Worm (Caenorhabditis elegans): ENCODE measurements around the gene hpo-40.

Gene hpo-40

ce11 chrV:10245615-10246014 is 32.9 kb downstream of the hpo-40 start:
- TF ChIP-seq hmbx-1 (tag; optimal IDR thresholded peaks at IDR 0.05) (no peak), hnd-1 (tag; optimal IDR thresholded peaks at IDR 0.05) (no peak), tbx-37 (GFP tag; conservative IDR thresholded peaks at IDR 0.05) (no peak), hmg-4 (GFP tag; optimal IDR thresholded peaks at IDR 0.05) (no peak), B0310.2 (tag; optimal IDR thresholded peaks at IDR 0.05) (no peak), F13C5.2 (tag; optimal IDR thresholded peaks at IDR 0.05) (no peak), scrt-1 (GFP tag; IDR thresholded peaks at IDR 0.05) (no peak), ceh-13 (GFP tag; optimal IDR thresholded peaks at IDR 0.05) (no peak), ets-7 (tag; optimal IDR thresholded peaks at IDR 0.05) (no peak), pes-1 (GFP tag; IDR thresholded peaks at IDR 0.05) (no peak), flt-1 (GFP tag; IDR thresholded peaks at IDR 0.05) (no peak), ceh-36 (tag; optimal IDR thresholded peaks at IDR 0.05) (no peak)

- no peak for TF ChIP-seq sea-1 (GFP tag; conservative IDR thresholded peaks at IDR 0.05)
- TF ChIP-seq tra-4 (tag; optimal IDR thresholded peaks at IDR 0.05): no peak
- no peak for TF ChIP-seq B0310.2 (tag; optimal IDR thresholded peaks at IDR 0.05)
Observed at ce11 chrV:10246443-10246885, 33.7 kb downstream of the hpo-40 start.

ce11 chrV:10246967-10247366 is 34.2 kb downstream of the hpo-40 start:
- TF ChIP-seq ceh-13 (GFP tag; optimal IDR thresholded peaks at IDR 0.05) (no peak), ets-7 (tag; optimal IDR thresholded peaks at IDR 0.05) (no peak), tbx-11 (GFP tag; IDR thresholded peaks at IDR 0.05) (no peak), sea-1 (GFP tag; conservative IDR thresholded peaks at IDR 0.05) (no peak), tra-4 (tag; optimal IDR thresholded peaks at IDR 0.05) (no peak), ceh-36 (tag; optimal IDR thresholded peaks at IDR 0.05) (no peak), hmbx-1 (tag; optimal IDR thresholded peaks at IDR 0.05) (no peak)

ce11 chrV:10247673-10248239 is 35.0 kb downstream of the hpo-40 start:
- TF ChIP-seq sea-1 (GFP tag; conservative IDR thresholded peaks at IDR 0.05) (no peak), tra-4 (tag; optimal IDR thresholded peaks at IDR 0.05) (no peak), ets-7 (tag; optimal IDR thresholded peaks at IDR 0.05) (no peak), hnd-1 (tag; optimal IDR thresholded peaks at IDR 0.05) (no peak), F13C5.2 (tag; optimal IDR thresholded peaks at IDR 0.05) (no peak), tbx-11 (GFP tag; IDR thresholded peaks at IDR 0.05) (no peak), pes-1 (GFP tag; IDR thresholded peaks at IDR 0.05) (no peak), hmbx-1 (tag; optimal IDR thresholded peaks at IDR 0.05) (no peak), flt-1 (GFP tag; IDR thresholded peaks at IDR 0.05) (no peak), aly-1 (tag; optimal IDR thresholded peaks at IDR 0.05) (no peak), tbx-37 (GFP tag; conservative IDR thresholded peaks at IDR 0.05) (no peak), hmg-4 (GFP tag; optimal IDR thresholded peaks at IDR 0.05) (no peak), B0310.2 (tag; optimal IDR thresholded peaks at IDR 0.05) (no peak)

ce11 chrV:10248255-10248979 is 35.7 kb downstream of the hpo-40 start, which contains the start of gene akt-1:
Gene akt-1, plus strand, starts transcription at chrV:10248905.
- no peak for TF ChIP-seq ama-1 (optimal IDR thresholded peaks at IDR 0.05)
- TF ChIP-seq ceh-36 (tag; optimal IDR thresholded peaks at IDR 0.05): no peak
- no peak for TF ChIP-seq tbx-11 (GFP tag; IDR thresholded peaks at IDR 0.05)
- TF ChIP-seq ets-7 (tag; optimal IDR thresholded peaks at IDR 0.05): no peak
- TF ChIP-seq scrt-1 (GFP tag; IDR thresholded peaks at IDR 0.05): no peak
- TF ChIP-seq tra-4 (tag; optimal IDR thresholded peaks at IDR 0.05): no peak
- TF ChIP-seq hnd-1 (tag; optimal IDR thresholded peaks at IDR 0.05): no peak
- no peak for TF ChIP-seq tbx-37 (GFP tag; conservative IDR thresholded peaks at IDR 0.05)
- no peak for TF ChIP-seq ceh-13 (GFP tag; optimal IDR thresholded peaks at IDR 0.05)
- no peak for TF ChIP-seq F13C5.2 (tag; optimal IDR thresholded peaks at IDR 0.05)
- no peak for TF ChIP-seq hmg-4 (GFP tag; optimal IDR thresholded peaks at IDR 0.05)
- no peak for TF ChIP-seq hmbx-1 (tag; optimal IDR thresholded peaks at IDR 0.05)
- no peak for TF ChIP-seq sea-1 (GFP tag; conservative IDR thresholded peaks at IDR 0.05)
- no peak for TF ChIP-seq flt-1 (GFP tag; IDR thresholded peaks at IDR 0.05)
- no peak for TF ChIP-seq pes-1 (GFP tag; IDR thresholded peaks at IDR 0.05)
- no peak for TF ChIP-seq B0310.2 (tag; optimal IDR thresholded peaks at IDR 0.05)

ce11 chrV:10249515-10249914 is 36.8 kb downstream of the hpo-40 start:
- no peak for TF ChIP-seq F13C5.2 (tag; optimal IDR thresholded peaks at IDR 0.05)
- no peak for TF ChIP-seq hmg-4 (GFP tag; optimal IDR thresholded peaks at IDR 0.05)
- no peak for TF ChIP-seq ets-7 (tag; optimal IDR thresholded peaks at IDR 0.05)
- no peak for TF ChIP-seq tbx-11 (GFP tag; IDR thresholded peaks at IDR 0.05)
- no peak for TF ChIP-seq ceh-36 (tag; optimal IDR thresholded peaks at IDR 0.05)
- no peak for TF ChIP-seq hmbx-1 (tag; optimal IDR thresholded peaks at IDR 0.05)
- TF ChIP-seq sea-1 (GFP tag; conservative IDR thresholded peaks at IDR 0.05): no peak

ce11 chrV:10252682-10253081 is 40.0 kb downstream of the hpo-40 start:
- no peak for TF ChIP-seq scrt-1 (GFP tag; IDR thresholded peaks at IDR 0.05)

ce11 chrV:10255005-10255472 is 42.3 kb downstream of the hpo-40 start, which contains the start of gene rop-1:
Gene rop-1, minus strand, starts transcription at chrV:10255055.
- TF ChIP-seq B0310.2 (tag; optimal IDR thresholded peaks at IDR 0.05) (no peak), scrt-1 (GFP tag; IDR thresholded peaks at IDR 0.05) (no peak), sea-1 (GFP tag; conservative IDR thresholded peaks at IDR 0.05) (no peak), hmbx-1 (tag; optimal IDR thresholded peaks at IDR 0.05) (no peak), tra-4 (tag; optimal IDR thresholded peaks at IDR 0.05) (no peak), tbx-37 (GFP tag; conservative IDR thresholded peaks at IDR 0.05) (no peak), ets-7 (tag; optimal IDR thresholded peaks at IDR 0.05) (no peak), ceh-36 (tag; optimal IDR thresholded peaks at IDR 0.05) (no peak), ama-1 (optimal IDR thresholded peaks at IDR 0.05) (no peak)

All from whole organism, early embryonic.